Worm (Caenorhabditis elegans): ENCODE data around the gene Y45G12C.1.
"Not testable (repeated sequence)": the region's sequence is repeated elsewhere in the genome, so short reads cannot be mapped to it uniquely, and the experiment has no call there.

DNA sequence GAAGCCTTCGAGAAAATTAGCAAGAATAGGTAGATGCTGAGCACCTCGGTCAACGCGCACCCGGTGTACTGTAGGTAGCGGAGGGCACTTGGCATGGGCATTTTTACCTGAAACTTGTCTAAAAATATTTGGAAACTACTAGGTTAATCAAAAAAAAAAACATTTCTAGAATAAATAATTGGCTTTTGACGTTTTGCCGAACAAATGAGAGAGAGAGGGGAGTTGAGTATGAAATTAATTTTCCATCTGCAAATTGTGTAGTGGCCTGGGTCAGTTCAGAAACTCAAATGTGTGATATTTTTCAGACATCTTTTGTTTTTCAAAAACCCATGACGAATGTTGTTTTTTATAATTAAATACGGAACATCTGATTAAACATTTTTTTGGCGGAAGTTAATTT, 29.2 kb upstream of the Y45G12C.1 start, which contains the start of gene Y45G12C.10:
- TF ChIP-seq T22C8.4 (GFP tag; IDR thresholded peaks at IDR 0.05); ztf-29 (GFP tag; IDR thresholded peaks at IDR 0.05); ref-1 (GFP tag; conservative IDR thresholded peaks at IDR 0.05); med-1 (GFP tag; optimal IDR thresholded peaks at IDR 0.05; ENCODE audit: insufficient read depth); flt-1 (GFP tag; IDR thresholded peaks at IDR 0.05); klf-2 (GFP tag; conservative IDR thresholded peaks at IDR 0.05); tab-1 (GFP tag; IDR thresholded peaks at IDR 0.05); cog-1 (tag; optimal IDR thresholded peaks at IDR 0.05); ztf-23 (GFP tag; IDR thresholded peaks at IDR 0.05): not testable (repeated sequence)
